Worm (Caenorhabditis elegans) whole organism, midembryonic: ENCODE measurements around the gene F37C12.14.

Source experiments
- T22C8.4 ChIP-seq: fragments of 200-800 bp; sonication (Bioruptor generic); IDR thresholded peaks from 2 replicates; pipeline ENCODE4 v1.3.6; 2022; ENCODE audit warnings: missing genetic modification characterization, missing compliant biosample characterization
- cog-1 ChIP-seq: sonication (generic microtip); optimal IDR thresholded peaks from 2 replicates; lab custom pipeline; 2016; ENCODE audit warnings: missing genetic modification characterization, missing compliant biosample characterization
- flt-1 ChIP-seq: fragments of 200-800 bp; sonication (Bioruptor generic); IDR thresholded peaks from 2 replicates; pipeline ENCODE4 v1.3.6; 2022; ENCODE audit warnings: missing genetic modification characterization, missing compliant biosample characterization
- klf-2 ChIP-seq: fragments of 200-800 bp; sonication (Bioruptor generic); conservative IDR thresholded peaks from 2 replicates; pipeline ENCODE4 v1.3.6; 2022; ENCODE audit warnings: missing genetic modification reagents, missing genetic modification characterization, missing compliant biosample characterization
- med-1 ChIP-seq: sonication (generic microtip); optimal IDR thresholded peaks from 2 replicates; lab custom pipeline; 2017; ENCODE audit warnings: missing genetic modification characterization, mild to moderate bottlenecking, missing compliant biosample characterization, antibody characterized with exemption, missing genetic modification reagents; ENCODE audit not compliant: insufficient read depth
- ref-1 ChIP-seq: fragments of 200-800 bp; sonication (Bioruptor generic); conservative IDR thresholded peaks from 2 replicates; pipeline ENCODE4 v1.3.6; 2022; ENCODE audit warnings: missing genetic modification reagents, missing genetic modification characterization, missing compliant biosample characterization
- ztf-29 ChIP-seq: fragments of 200-800 bp; sonication (Bioruptor generic); IDR thresholded peaks from 2 replicates; pipeline ENCODE4 v1.3.6; 2022; ENCODE audit warnings: missing genetic modification reagents, missing genetic modification characterization, missing compliant biosample characterization

ce11 chrIII:7155631-7156030 is 29.7 kb downstream of the F37C12.14 start:
- TF ChIP-seq ref-1 (GFP tag; lab: Robert Waterston, UW) (no peak), flt-1 (GFP tag; lab: Robert Waterston, UW) (peak; percentile 73; the same call in 1 of the 2 replicates), ztf-29 (GFP tag; lab: Robert Waterston, UW) (no peak), T22C8.4 (GFP tag; lab: Robert Waterston, UW) (no peak), med-1 (GFP tag; lab: Kevin White, UChicago) (no peak), klf-2 (GFP tag; lab: Robert Waterston, UW) (no peak), cog-1 (tag; lab: Kevin White, UChicago) (peak; percentile 82)
